Fruit fly (Drosophila melanogaster) S2 (cell line): ENCODE data around the gene COX6AL2.

Experiments used
- CG8478 ChIP-seq: fragments of >200 bp; optimal IDR thresholded peaks from 2 replicates; lab custom pipeline; 2018
- CTCF ChIP-seq, 2 experiments: fragments of >200 bp; optimal IDR thresholded peaks; 2 replicates each; lab custom pipeline; 2018

COX6AL2 gene

dm6 chr3L:18865447-18866367, 48.2 kb downstream of the COX6AL2 start, which contains the start of gene CG14074:
TSS of gene CG14074 (plus strand) at chr3L:18866225.
- TF ChIP-seq CTCF (optimal IDR thresholded peaks at IDR 0.05; lab: Kevin White, UChicago): no peak
- no peak for TF ChIP-seq CG8478 (lab: Kevin White, UChicago)

dm6 chr3L:18863327-18863726, 50.6 kb downstream of the COX6AL2 start, which contains the start of gene CG6865:
TSS of gene CG6865 (plus strand) at chr3L:18863647.
- TF ChIP-seq CTCF (optimal IDR thresholded peaks at IDR 0.05; lab: Kevin White, UChicago): no peak
- no peak for TF ChIP-seq CG8478 (lab: Kevin White, UChicago)

DNA sequence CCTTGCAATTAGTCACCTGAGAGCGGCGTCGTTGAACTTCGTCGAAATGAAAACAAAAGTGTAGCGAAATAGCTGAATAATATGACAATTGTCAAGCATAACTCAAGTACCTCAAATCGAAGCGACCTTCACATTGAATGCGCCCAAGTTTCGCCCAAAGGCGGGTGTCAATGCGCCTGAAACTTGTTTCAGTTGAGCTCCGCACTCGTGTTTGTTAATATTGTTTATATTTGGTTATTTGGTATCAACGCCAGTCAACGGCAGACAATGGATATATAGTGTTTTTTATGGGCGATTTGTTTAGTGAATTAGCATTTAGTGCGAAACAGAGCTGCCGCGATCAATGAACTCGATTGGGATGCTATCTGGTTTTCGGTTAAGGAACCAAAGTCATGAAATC, 52.1 kb downstream of the COX6AL2 start:
- TF ChIP-seq CG8478 (lab: Kevin White, UChicago) (no peak), CTCF (optimal IDR thresholded peaks at IDR 0.05; lab: Kevin White, UChicago) (no peak)

DNA sequence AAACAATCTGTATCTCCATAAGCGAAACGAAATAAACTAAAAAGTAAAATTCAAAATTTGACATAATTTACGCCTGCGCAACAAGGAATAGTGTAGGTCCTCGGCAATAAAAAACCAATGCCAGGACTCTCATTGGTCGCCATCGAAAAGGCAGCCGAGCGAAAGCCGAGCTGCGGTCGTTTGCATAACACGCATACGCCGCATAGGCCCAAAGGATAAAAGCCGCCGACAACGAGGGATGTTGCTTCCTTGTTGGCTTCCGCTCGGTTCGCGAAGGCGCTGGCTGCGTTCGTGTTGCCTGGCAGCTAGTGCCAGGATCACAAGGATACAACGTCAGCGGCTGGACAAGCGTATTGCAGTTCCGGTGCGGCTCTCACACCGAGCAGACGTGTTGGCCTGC, 53.5 kb downstream of the COX6AL2 start:
- TF ChIP-seq CTCF (optimal IDR thresholded peaks at IDR 0.05; lab: Kevin White, UChicago) (no peak), CG8478 (lab: Kevin White, UChicago) (no peak)
